Worm (Caenorhabditis elegans): ENCODE measurements around the gene srh-142.

DNA sequence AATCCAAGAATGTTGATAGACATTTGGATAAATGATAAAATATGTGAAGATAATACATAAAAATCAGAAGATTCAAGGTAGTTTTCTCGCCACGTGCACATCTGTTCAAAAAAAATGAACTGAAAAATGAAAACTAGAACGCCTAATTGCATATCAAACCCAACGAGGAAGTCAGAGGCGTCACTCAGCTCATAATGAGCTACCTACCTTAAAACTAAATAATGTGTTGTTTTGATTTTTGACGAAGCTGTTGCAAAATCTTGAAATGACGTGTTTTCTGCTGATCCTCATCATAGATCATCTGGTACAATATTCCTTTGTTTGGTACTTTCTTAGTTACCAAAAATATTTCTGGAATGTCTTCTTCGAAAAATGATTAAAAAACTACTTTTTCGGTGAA, 10.2 kb upstream of the srh-142 start, which contains the start of gene srh-138:
- no peak for TF ChIP-seq nhr-120 (GFP tag; IDR thresholded peaks at IDR 0.05)
- no peak for TF ChIP-seq lsl-1 (GFP tag; optimal IDR thresholded peaks at IDR 0.05)
- no peak for TF ChIP-seq akir-1 (GFP tag; optimal IDR thresholded peaks at IDR 0.05)
- no peak for TF ChIP-seq ama-1 (optimal IDR thresholded peaks at IDR 0.05)
- TF ChIP-seq ama-1 (GFP tag; optimal IDR thresholded peaks at IDR 0.05) = no peak
- TF ChIP-seq atf-7 (tag; optimal IDR thresholded peaks at IDR 0.05) = no peak
- TF ChIP-seq efl-1 (GFP tag; optimal IDR thresholded peaks at IDR 0.05) = no peak
- TF ChIP-seq F52B5.7 (tag; optimal IDR thresholded peaks at IDR 0.05) = no peak
- TF ChIP-seq ztf-25 (GFP tag; IDR thresholded peaks at IDR 0.05) = no peak
- no peak for TF ChIP-seq attf-3 (GFP tag; conservative IDR thresholded peaks at IDR 0.05)

Measured in whole organism, young adult.